Fruit fly (Drosophila melanogaster) whole organism, embryonic: Measurements from ENCODE around the gene dj-1beta.

Source experiments
- Asciz ChIP-seq: fragments of 200-800 bp; sonication (Bioruptor generic); optimal IDR thresholded peaks from 2 replicates; lab custom pipeline; 2017; ENCODE audit warnings: missing biosample characterization, mild to moderate bottlenecking, missing genetic modification characterization, missing genetic modification reagents
- CG10267 ChIP-seq: fragments of 200-800 bp; sonication (Bioruptor generic); optimal IDR thresholded peaks from 2 replicates; lab custom pipeline; 2018; ENCODE audit warnings: missing biosample characterization, mild to moderate bottlenecking, missing genetic modification characterization, moderate library complexity
- CG10543 ChIP-seq: fragments of 200-800 bp; sonication (Bioruptor generic); optimal IDR thresholded peaks from 3 replicates; lab custom pipeline; 2017; ENCODE audit warnings: missing biosample characterization, mild to moderate bottlenecking, missing genetic modification characterization, moderate library complexity
- CG10979 ChIP-seq: fragments of 200-800 bp; sonication (Bioruptor generic); optimal IDR thresholded peaks from 2 replicates; lab custom pipeline; 2018; ENCODE audit warnings: missing biosample characterization, mild to moderate bottlenecking, missing genetic modification characterization, moderate library complexity
- CG11504 ChIP-seq: fragments of 200-800 bp; sonication (Bioruptor generic); optimal IDR thresholded peaks from 3 replicates; lab custom pipeline; 2019; ENCODE audit warnings: missing biosample characterization, mild to moderate bottlenecking, missing genetic modification characterization, moderate library complexity
- CG12071 ChIP-seq: fragments of 200-800 bp; sonication (Bioruptor generic); optimal IDR thresholded peaks from 3 replicates; lab custom pipeline; 2018; ENCODE audit warnings: missing biosample characterization, mild to moderate bottlenecking, missing genetic modification characterization
- CG12744 ChIP-seq: fragments of 200-800 bp; sonication (Bioruptor generic); optimal IDR thresholded peaks from 2 replicates; lab custom pipeline; 2016; ENCODE audit warnings: missing biosample characterization, missing genetic modification characterization
- CG14667 ChIP-seq: fragments of 200-800 bp; sonication (Bioruptor generic); IDR thresholded peaks from 2 replicates; pipeline ENCODE4 v1.3.6; 2022; ENCODE audit warnings: missing biosample characterization, missing genetic modification characterization
- CG14710 ChIP-seq: fragments of 200-800 bp; sonication (Bioruptor generic); optimal IDR thresholded peaks from 3 replicates; lab custom pipeline; 2019; ENCODE audit warnings: missing biosample characterization, mild to moderate bottlenecking, missing genetic modification characterization, moderate library complexity
- CG1603 ChIP-seq: fragments of 200-800 bp; sonication (Bioruptor generic); optimal IDR thresholded peaks from 2 replicates; lab custom pipeline; 2019; ENCODE audit warnings: missing biosample characterization, mild to moderate bottlenecking, missing genetic modification characterization, moderate library complexity
- CG17359 ChIP-seq: fragments of 200-800 bp; sonication (Bioruptor generic); optimal IDR thresholded peaks from 3 replicates; lab custom pipeline; 2018; ENCODE audit warnings: missing biosample characterization, mild to moderate bottlenecking, missing genetic modification characterization, moderate library complexity
- CG18262 ChIP-seq: fragments of 200-800 bp; optimal IDR thresholded peaks from 3 replicates; lab custom pipeline; 2019; ENCODE audit warnings: missing biosample characterization, mild to moderate bottlenecking, missing genetic modification characterization, moderate library complexity
- CG18764 ChIP-seq: fragments of 200-800 bp; sonication (Bioruptor generic); optimal IDR thresholded peaks from 3 replicates; lab custom pipeline; 2016; ENCODE audit warnings: missing biosample characterization, missing genetic modification characterization
- CG2199 ChIP-seq: fragments of 200-800 bp; sonication (Bioruptor generic); IDR thresholded peaks from 3 replicates; pipeline ENCODE4 v1.3.6; 2022; ENCODE audit warnings: missing biosample characterization, missing genetic modification characterization
- CG2678 ChIP-seq: fragments of 200-800 bp; sonication (Bioruptor generic); optimal IDR thresholded peaks from 3 replicates; lab custom pipeline; 2019; ENCODE audit warnings: missing biosample characterization, mild to moderate bottlenecking, missing genetic modification characterization, moderate library complexity
- CG3407 ChIP-seq: fragments of 200-800 bp; sonication (Bioruptor generic); optimal IDR thresholded peaks from 2 replicates; lab custom pipeline; 2018; ENCODE audit warnings: missing biosample characterization, mild to moderate bottlenecking, missing genetic modification characterization
- CG4854 ChIP-seq: fragments of 200-800 bp; sonication (Bioruptor generic); optimal IDR thresholded peaks from 2 replicates; lab custom pipeline; 2016; ENCODE audit warnings: missing biosample characterization, missing genetic modification characterization, inconsistent platforms
- CG5953 ChIP-seq: fragments of 200-800 bp; sonication (Bioruptor generic); IDR thresholded peaks from 2 replicates; pipeline ENCODE4 v1.3.6; 2022; ENCODE audit warnings: missing biosample characterization, missing genetic modification characterization
- CG7357 ChIP-seq: fragments of 200-800 bp; sonication (Bioruptor generic); IDR thresholded peaks from 3 replicates; pipeline ENCODE4 v1.3.6; 2022; ENCODE audit warnings: missing biosample characterization, missing genetic modification characterization
- CG8281 ChIP-seq: fragments of 200-800 bp; sonication (Bioruptor generic); optimal IDR thresholded peaks from 2 replicates; lab custom pipeline; 2018; ENCODE audit warnings: missing biosample characterization, mild to moderate bottlenecking, missing genetic modification characterization, moderate library complexity
- CG8359 ChIP-seq: fragments of 200-800 bp; sonication (Bioruptor generic); optimal IDR thresholded peaks from 2 replicates; lab custom pipeline; 2017; ENCODE audit warnings: missing biosample characterization, mild to moderate bottlenecking, missing genetic modification characterization, borderline replicate concordance
- CG8765 ChIP-seq: fragments of 200-800 bp; sonication (Bioruptor generic); IDR thresholded peaks from 2 replicates; pipeline ENCODE4 v1.3.6; 2022; ENCODE audit warnings: missing biosample characterization, missing genetic modification characterization
- CG8924 ChIP-seq: fragments of 200-800 bp; optimal IDR thresholded peaks from 3 replicates; lab custom pipeline; 2019; ENCODE audit warnings: missing biosample characterization, mild to moderate bottlenecking, missing genetic modification characterization, moderate library complexity
- CG9727 ChIP-seq: fragments of 200-800 bp; sonication (Bioruptor generic); optimal IDR thresholded peaks from 3 replicates; lab custom pipeline; 2017; ENCODE audit warnings: missing biosample characterization, mild to moderate bottlenecking, missing genetic modification characterization
- CTCF ChIP-seq: fragments of 200-800 bp; sonication (Bioruptor generic); optimal IDR thresholded peaks from 2 replicates; lab custom pipeline; 2017; ENCODE audit warnings: missing biosample characterization, mild to moderate bottlenecking, missing genetic modification characterization, moderate library complexity
- D ChIP-seq, 2 experiments: fragments of 200-800 bp in 1 of 2; fragments of >200 bp in 1 of 2; sonication (Bioruptor generic) in 1 of 2; optimal IDR thresholded peaks; 2 replicates in 1 of 2; 3 replicates in 1 of 2; lab custom pipeline; 2017; ENCODE audit warnings: mild to moderate bottlenecking in 1 of 2, missing biosample characterization in 1 of 2, missing genetic modification characterization in 1 of 2, missing genetic modification reagents in 1 of 2
- Ets65A ChIP-seq: fragments of 200-800 bp; sonication (Bioruptor generic); peaks from one replicate; lab custom pipeline; 2016; ENCODE audit warnings: missing biosample characterization, missing genetic modification characterization
- H15 ChIP-seq: fragments of 200-800 bp; sonication (Bioruptor generic); IDR thresholded peaks from 3 replicates; pipeline ENCODE4 v1.3.6; 2022; ENCODE audit warnings: missing biosample characterization, missing genetic modification characterization
- Jarid2 ChIP-seq: fragments of 200-800 bp; sonication (Bioruptor generic); optimal IDR thresholded peaks from 3 replicates; lab custom pipeline; 2017; ENCODE audit warnings: mild to moderate bottlenecking, missing biosample characterization, missing genetic modification reagents, missing genetic modification characterization
- Usf ChIP-seq: fragments of 200-800 bp; sonication (Bioruptor generic); optimal IDR thresholded peaks from 2 replicates; lab custom pipeline; 2017; ENCODE audit warnings: missing genotype, missing biosample characterization, missing genetic modification characterization
- bowl ChIP-seq: fragments of 200-800 bp; sonication (Bioruptor generic); IDR thresholded peaks from 2 replicates; pipeline ENCODE4 v1.3.6; 2022; ENCODE audit warnings: missing biosample characterization, missing genetic modification characterization
- bsh ChIP-seq, 2 experiments: fragments of 200-800 bp; sonication (Bioruptor generic); optimal IDR thresholded peaks; 2 replicates each; lab custom pipeline; 2017 to 2018; ENCODE audit warnings: mild to moderate bottlenecking in 2 of 2, missing biosample characterization in 2 of 2, missing genetic modification characterization in 2 of 2, moderate library complexity in 1 of 2
- dmrt11E ChIP-seq: fragments of 200-800 bp; sonication (Bioruptor generic); optimal IDR thresholded peaks from 3 replicates; lab custom pipeline; 2018; ENCODE audit warnings: missing biosample characterization, mild to moderate bottlenecking, missing genetic modification characterization, moderate library complexity
- kni ChIP-seq: fragments of 200-800 bp; sonication (Bioruptor generic); optimal IDR thresholded peaks from 3 replicates; lab custom pipeline; 2017; ENCODE audit warnings: mild to moderate bottlenecking, missing biosample characterization, missing genetic modification reagents, missing genetic modification characterization
- lab ChIP-seq: fragments of 200-800 bp; sonication (Bioruptor generic); optimal IDR thresholded peaks from 3 replicates; lab custom pipeline; 2017; ENCODE audit warnings: missing biosample characterization, missing genetic modification characterization, mild to moderate bottlenecking, moderate library complexity, missing genetic modification reagents
- lov ChIP-seq, 2 experiments: fragments of 200-800 bp in 1 of 2; fragments of >200 bp in 1 of 2; sonication (Bioruptor generic) in 1 of 2; IDR thresholded peaks in 1 of 2; optimal IDR thresholded peaks in 1 of 2; 2 replicates in 1 of 2; 3 replicates in 1 of 2; pipeline versions ENCODE4 v1.3.6 to Lab custom; 2017 to 2022; ENCODE audit warnings: missing biosample characterization in 1 of 2, missing genetic modification characterization in 1 of 2
- oc ChIP-seq: fragments of 200-800 bp; sonication (Bioruptor generic); optimal IDR thresholded peaks from 2 replicates; lab custom pipeline; 2018; ENCODE audit warnings: missing biosample characterization, mild to moderate bottlenecking, missing genetic modification characterization, moderate library complexity
- otp ChIP-seq: fragments of 200-800 bp; sonication (Bioruptor generic); IDR thresholded peaks from 3 replicates; pipeline ENCODE4, ENCODE4 v1.3.6; 2022; ENCODE audit warnings: missing biosample characterization, missing genetic modification characterization
- phol ChIP-seq: fragments of 200-800 bp; sonication (Bioruptor generic); optimal IDR thresholded peaks from 3 replicates; lab custom pipeline; 2018; ENCODE audit warnings: missing biosample characterization, mild to moderate bottlenecking, missing genetic modification characterization, moderate library complexity
- pros ChIP-seq: fragments of 200-800 bp; sonication (Bioruptor generic); optimal IDR thresholded peaks from 3 replicates; lab custom pipeline; 2019; ENCODE audit warnings: missing biosample characterization, mild to moderate bottlenecking, missing genetic modification characterization, moderate library complexity
- row ChIP-seq: fragments of 200-800 bp; sonication (Bioruptor generic); IDR thresholded peaks from 3 replicates; pipeline ENCODE4 v1.3.6; 2022; ENCODE audit warnings: missing biosample characterization, missing genetic modification characterization
- sens-2 ChIP-seq: fragments of 200-800 bp; sonication (Bioruptor generic); IDR thresholded peaks from 2 replicates; pipeline ENCODE4 v1.3.6; 2022; ENCODE audit warnings: missing biosample characterization, missing genetic modification characterization
- stc ChIP-seq: fragments of 200-800 bp; sonication (Bioruptor generic); IDR thresholded peaks from 2 replicates; pipeline ENCODE4 v1.3.6; 2022; ENCODE audit warnings: missing biosample characterization, missing genetic modification characterization
- tin ChIP-seq: fragments of 200-800 bp; sonication (Bioruptor generic); optimal IDR thresholded peaks from 3 replicates; lab custom pipeline; 2016; ENCODE audit warnings: missing biosample characterization, missing genetic modification characterization
- vvl ChIP-seq: fragments of 200-800 bp; sonication (Bioruptor generic); IDR thresholded peaks from 2 replicates; pipeline ENCODE4 v1.3.6; 2022; ENCODE audit warnings: missing biosample characterization, missing genetic modification characterization
- z ChIP-seq: fragments of 200-800 bp; sonication (Bioruptor generic); IDR thresholded peaks from 3 replicates; pipeline ENCODE4 v1.3.6; 2022; ENCODE audit warnings: missing biosample characterization, missing genetic modification characterization

Gene dj-1beta

dm6 chr3R:30758725-30759714, 47.9 kb upstream of the dj-1beta start (continued):
- TF ChIP-seq CG14667 (GFP tag; lab: Robert Waterston, UW) (no peak), CG17359 (tag; lab: Kevin White, UChicago) (peak; percentile 3), CG18262 (tag; lab: Kevin White, UChicago) (peak; percentile 24), H15 (0 out of 3 replicates have a peak, but pooled peaks have one; percentile 15), CG8281 (peak; percentile 72), CG10543 (GFP tag; lab: Kevin White, UChicago) (no peak), Asciz (peak; percentile 8), tin (GFP tag; lab: Kevin White, UChicago) (no peak), CG7357 (0 out of 3 replicates have a peak, but pooled peaks have one; percentile 16), CG8359 (GFP tag; lab: Kevin White, UChicago) (peak; percentile 5), CG2199 (GFP tag; lab: Robert Waterston, UW) (0 out of 3 replicates have a peak, but pooled peaks have one; percentile 26), D (optimal IDR thresholded peaks at IDR 0.05; lab: Kevin White, UChicago) (no peak), D (GFP tag; optimal IDR thresholded peaks at IDR 0.05; lab: Kevin White, UChicago) (peak; percentile 44), bowl (GFP tag; lab: Robert Waterston, UW) (no peak), kni (GFP tag; lab: Kevin White, UChicago) (peak; percentile 40), CG2678 (tag; lab: Kevin White, UChicago) (peak; percentile 7), CG14710 (tag; lab: Kevin White, UChicago) (peak; percentile 17), CG4854 (GFP tag; lab: Kevin White, UChicago) (no peak), CG8765 (GFP tag; lab: Robert Waterston, UW) (no peak), CG11504 (tag; lab: Kevin White, UChicago) (peak; percentile 29), Usf (GFP tag; lab: Kevin White, UChicago) (no peak), CG1603 (tag; lab: Kevin White, UChicago) (no peak), stc (GFP tag; lab: Robert Waterston, UW) (peak; percentile 23; the same call in 1 of the 2 replicates), otp (GFP tag; lab: Robert Waterston, UW) (0 out of 3 replicates have a peak, but pooled peaks have one; percentile 19), oc (tag; lab: Kevin White, UChicago) (peak; percentile 72), CG3407 (no peak), CG18764 (GFP tag; lab: Kevin White, UChicago) (no peak), CTCF (GFP tag; lab: Kevin White, UChicago) (peak; percentile 39), Ets65A (GFP tag; lab: Kevin White, UChicago) (peak; percentile 10), CG12744 (GFP tag; lab: Kevin White, UChicago) (no peak), CG8924 (peak; percentile 8), CG5953 (GFP tag; lab: Robert Waterston, UW) (peak; percentile 46; the same call in 1 of the 2 replicates), CG12071 (GFP tag; lab: Kevin White, UChicago) (no peak), lab (peak; percentile 19), bsh (GFP tag; optimal IDR thresholded peaks at IDR 0.05; lab: Kevin White, UChicago) (peak in 1 of 2 experiments; percentile 29), sens-2 (GFP tag; lab: Robert Waterston, UW) (no peak), z (GFP tag; lab: Robert Waterston, UW) (0 out of 3 replicates have a peak, but pooled peaks have one; percentile 37), phol (peak; percentile 15), pros (peak; percentile 95), vvl (peak; percentile 28; the same call in 1 of the 2 replicates), row (GFP tag; lab: Robert Waterston, UW) (0 out of 3 replicates have a peak, but pooled peaks have one; percentile 8), CG9727 (GFP tag; lab: Kevin White, UChicago) (peak; percentile 5), CG10267 (tag; lab: Kevin White, UChicago) (peak; percentile 2), CG10979 (peak; percentile 52), Jarid2 (GFP tag; lab: Kevin White, UChicago) (no peak), dmrt11E (tag; lab: Kevin White, UChicago) (peak; percentile 18), lov (optimal IDR thresholded peaks at IDR 0.05; lab: Kevin White, UChicago) (no peak), lov (GFP tag; IDR thresholded peaks at IDR 0.05; lab: Robert Waterston, UW) (peak; percentile 60; the same call in 1 of the 3 replicates)
